Fruit fly (Drosophila melanogaster) whole organism, embryonic: ENCODE measurements around the gene Etfb.

ENCODE experiments used
- Aef1 ChIP-seq: fragments of 200-800 bp; sonication (Bioruptor generic); IDR thresholded peaks from 3 replicates; pipeline ENCODE4 v1.3.6; 2022; ENCODE audit warnings: missing biosample characterization, missing genetic modification characterization
- Asciz ChIP-seq: fragments of 200-800 bp; sonication (Bioruptor generic); optimal IDR thresholded peaks from 2 replicates; lab custom pipeline; 2017; ENCODE audit warnings: missing biosample characterization, mild to moderate bottlenecking, missing genetic modification characterization, missing genetic modification reagents
- B-H1 ChIP-seq: fragments of 200-800 bp; sonication (Bioruptor generic); IDR thresholded peaks from 3 replicates; pipeline ENCODE4 v1.3.6; 2022; ENCODE audit warnings: missing biosample characterization, missing genetic modification characterization
- CG10366 ChIP-seq: fragments of 200-800 bp; sonication (Bioruptor generic); IDR thresholded peaks from 2 replicates; pipeline ENCODE4 v1.3.6; 2022; ENCODE audit warnings: missing biosample characterization, missing genetic modification characterization
- CG11504 ChIP-seq: fragments of 200-800 bp; sonication (Bioruptor generic); optimal IDR thresholded peaks from 3 replicates; lab custom pipeline; 2019; ENCODE audit warnings: missing biosample characterization, mild to moderate bottlenecking, missing genetic modification characterization, moderate library complexity
- CG12071 ChIP-seq: fragments of 200-800 bp; sonication (Bioruptor generic); optimal IDR thresholded peaks from 3 replicates; lab custom pipeline; 2018; ENCODE audit warnings: missing biosample characterization, mild to moderate bottlenecking, missing genetic modification characterization
- CG13624 ChIP-seq: fragments of 200-800 bp; sonication (Bioruptor generic); optimal IDR thresholded peaks from 2 replicates; lab custom pipeline; 2016; ENCODE audit warnings: missing biosample characterization, missing genetic modification characterization
- CG15011 ChIP-seq: fragments of 200-800 bp; sonication (Bioruptor generic); optimal IDR thresholded peaks from 3 replicates; lab custom pipeline; 2018; ENCODE audit warnings: missing biosample characterization, mild to moderate bottlenecking, missing genetic modification characterization
- CG2678 ChIP-seq: fragments of 200-800 bp; sonication (Bioruptor generic); optimal IDR thresholded peaks from 3 replicates; lab custom pipeline; 2019; ENCODE audit warnings: missing biosample characterization, mild to moderate bottlenecking, missing genetic modification characterization, moderate library complexity
- CG32532 ChIP-seq: fragments of 200-800 bp; sonication (Bioruptor generic); IDR thresholded peaks from 2 replicates; pipeline ENCODE4 v1.3.6; 2022; ENCODE audit warnings: missing biosample characterization, missing genetic modification characterization
- CG3281 ChIP-seq: fragments of 200-800 bp; sonication (Bioruptor generic); optimal IDR thresholded peaks from 3 replicates; lab custom pipeline; 2017; ENCODE audit warnings: missing biosample characterization, mild to moderate bottlenecking, missing genetic modification characterization
- CG33213 ChIP-seq: fragments of 200-800 bp; sonication (Bioruptor generic); optimal IDR thresholded peaks from 3 replicates; lab custom pipeline; 2016; ENCODE audit warnings: missing biosample characterization, missing genetic modification characterization
- CG33557 ChIP-seq: fragments of 200-800 bp; sonication (Bioruptor generic); optimal IDR thresholded peaks from 2 replicates; lab custom pipeline; 2019; ENCODE audit warnings: missing biosample characterization, mild to moderate bottlenecking, missing genetic modification characterization, moderate library complexity
- CG34224 ChIP-seq: fragments of 200-800 bp; sonication (Bioruptor generic); IDR thresholded peaks from 3 replicates; pipeline ENCODE4 v1.3.6; 2022; ENCODE audit warnings: missing biosample characterization, missing genetic modification characterization; ENCODE audit not compliant: partially characterized antibody
- CG4617 ChIP-seq: fragments of 200-800 bp; sonication (Bioruptor generic); optimal IDR thresholded peaks from 3 replicates; lab custom pipeline; 2016; ENCODE audit warnings: missing biosample characterization, missing genetic modification characterization, borderline replicate concordance
- CG6689 ChIP-seq: fragments of 200-800 bp; sonication (Bioruptor generic); IDR thresholded peaks from 2 replicates; pipeline ENCODE4 v1.3.6; 2022; ENCODE audit warnings: missing biosample characterization, missing genetic modification characterization
- CG7745 ChIP-seq: fragments of 200-800 bp; sonication (Bioruptor generic); optimal IDR thresholded peaks from 2 replicates; lab custom pipeline; 2018; ENCODE audit warnings: missing biosample characterization, mild to moderate bottlenecking, missing genetic modification characterization, moderate library complexity
- CG9437 ChIP-seq: fragments of 200-800 bp; sonication (Bioruptor generic); optimal IDR thresholded peaks from 2 replicates; lab custom pipeline; 2018; ENCODE audit warnings: missing biosample characterization, mild to moderate bottlenecking, missing genetic modification characterization
- CG9932 ChIP-seq: fragments of 200-800 bp; sonication (Bioruptor generic); IDR thresholded peaks from 2 replicates; pipeline ENCODE4 v1.3.6; 2022; ENCODE audit warnings: missing biosample characterization, missing genetic modification characterization
- D ChIP-seq, 2 experiments: fragments of 200-800 bp in 1 of 2; fragments of >200 bp in 1 of 2; sonication (Bioruptor generic) in 1 of 2; optimal IDR thresholded peaks; 2 replicates in 1 of 2; 3 replicates in 1 of 2; lab custom pipeline; 2017; ENCODE audit warnings: mild to moderate bottlenecking in 1 of 2, missing biosample characterization in 1 of 2, missing genetic modification characterization in 1 of 2, missing genetic modification reagents in 1 of 2
- MBD-R2 ChIP-seq: fragments of 200-800 bp; sonication (Bioruptor generic); IDR thresholded peaks from 2 replicates; pipeline ENCODE4 v1.3.6; 2022; ENCODE audit warnings: missing biosample characterization, missing genetic modification characterization
- MTF-1 ChIP-seq: fragments of 200-800 bp; sonication (Bioruptor generic); optimal IDR thresholded peaks from 2 replicates; lab custom pipeline; 2018; ENCODE audit warnings: missing biosample characterization, mild to moderate bottlenecking, missing genetic modification characterization, borderline replicate concordance
- Meics ChIP-seq: fragments of 200-800 bp; sonication (Bioruptor generic); optimal IDR thresholded peaks from 2 replicates; lab custom pipeline; 2017; ENCODE audit warnings: missing biosample characterization, mild to moderate bottlenecking, missing genetic modification characterization
- NFAT ChIP-seq: fragments of 200-800 bp; sonication (Bioruptor generic); IDR thresholded peaks from 2 replicates; pipeline ENCODE4 v1.3.6; 2022; ENCODE audit warnings: missing biosample characterization, missing genetic modification characterization
- Rfx ChIP-seq: fragments of 200-800 bp; sonication (Bioruptor generic); IDR thresholded peaks from 2 replicates; pipeline ENCODE4 v1.3.6; 2022; ENCODE audit warnings: missing biosample characterization, missing genetic modification characterization
- Six4 ChIP-seq: fragments of 200-800 bp; sonication (Bioruptor generic); optimal IDR thresholded peaks from 2 replicates; lab custom pipeline; 2016; ENCODE audit warnings: missing biosample characterization, missing genetic modification characterization
- Trl ChIP-seq, 3 experiments: fragments of >200 bp in 2 of 3; fragments of 200-800 bp in 1 of 3; sonication (Bioruptor generic) in 1 of 3; optimal IDR thresholded peaks; 2 replicates in 1 of 3; 3 replicates in 2 of 3; lab custom pipeline; 2016 to 2017; ENCODE audit warnings: missing biosample characterization in 1 of 3, missing genetic modification characterization in 1 of 3
- corto ChIP-seq: fragments of 200-800 bp; sonication (Bioruptor generic); optimal IDR thresholded peaks from 2 replicates; lab custom pipeline; 2016; ENCODE audit warnings: missing biosample characterization, mild to moderate bottlenecking, missing genetic modification characterization, moderate library complexity
- dan ChIP-seq: fragments of 200-800 bp; sonication (Bioruptor generic); IDR thresholded peaks from 2 replicates; pipeline ENCODE4 v1.3.6; 2022; ENCODE audit warnings: missing biosample characterization, missing genetic modification characterization
- dati ChIP-seq: fragments of 200-800 bp; sonication (Bioruptor generic); IDR thresholded peaks from 2 replicates; pipeline ENCODE4 v1.3.6; 2022; ENCODE audit warnings: missing biosample characterization, missing genetic modification characterization
- exex ChIP-seq: fragments of 200-800 bp; sonication (Bioruptor generic); optimal IDR thresholded peaks from 4 replicates; lab custom pipeline; 2018; ENCODE audit warnings: missing biosample characterization, mild to moderate bottlenecking, missing genetic modification characterization, moderate library complexity
- gcm ChIP-seq: fragments of 200-800 bp; sonication (Bioruptor generic); optimal IDR thresholded peaks from 2 replicates; lab custom pipeline; 2019; ENCODE audit warnings: missing biosample characterization, mild to moderate bottlenecking, missing genetic modification characterization, moderate library complexity
- gem ChIP-seq: fragments of 200-800 bp; sonication (Bioruptor generic); optimal IDR thresholded peaks from 2 replicates; lab custom pipeline; 2019; ENCODE audit warnings: missing biosample characterization, mild to moderate bottlenecking, missing genetic modification characterization, moderate library complexity
- grau ChIP-seq: fragments of 200-800 bp; optimal IDR thresholded peaks from 3 replicates; lab custom pipeline; 2019; ENCODE audit warnings: missing biosample characterization, mild to moderate bottlenecking, missing genetic modification characterization, moderate library complexity
- ham ChIP-seq: fragments of 200-800 bp; sonication (Bioruptor generic); IDR thresholded peaks from 2 replicates; pipeline ENCODE4 v1.3.6; 2022; ENCODE audit warnings: missing biosample characterization, missing genetic modification characterization
- kay ChIP-seq: fragments of 200-800 bp; sonication (Bioruptor generic); optimal IDR thresholded peaks from 2 replicates; lab custom pipeline; 2016; ENCODE audit warnings: missing biosample characterization, missing genetic modification characterization
- mld ChIP-seq: fragments of 200-800 bp; sonication (Bioruptor generic); IDR thresholded peaks from 3 replicates; pipeline ENCODE4 v1.3.6; 2022; ENCODE audit warnings: missing biosample characterization, missing genetic modification characterization; ENCODE audit not compliant: partially characterized antibody
- pfk ChIP-seq: fragments of 200-800 bp; sonication (Bioruptor generic); optimal IDR thresholded peaks from 2 replicates; lab custom pipeline; 2018; ENCODE audit warnings: missing biosample characterization, mild to moderate bottlenecking, missing genetic modification characterization, moderate library complexity
- row ChIP-seq: fragments of 200-800 bp; sonication (Bioruptor generic); IDR thresholded peaks from 3 replicates; pipeline ENCODE4 v1.3.6; 2022; ENCODE audit warnings: missing biosample characterization, missing genetic modification characterization
- slbo ChIP-seq: fragments of 200-800 bp; sonication (Bioruptor generic); IDR thresholded peaks from 2 replicates; pipeline ENCODE4 v1.3.6; 2022; ENCODE audit warnings: missing biosample characterization, missing genetic modification characterization
- sob ChIP-seq: fragments of 200-800 bp; sonication (Bioruptor generic); IDR thresholded peaks from 2 replicates; pipeline ENCODE4 v1.3.6; 2022; ENCODE audit warnings: missing biosample characterization, missing genetic modification characterization
- vnd ChIP-seq: fragments of 200-800 bp; sonication (Bioruptor generic); IDR thresholded peaks from 3 replicates; pipeline ENCODE4 v1.3.6; 2022; ENCODE audit warnings: missing biosample characterization, missing genetic modification characterization; ENCODE audit not compliant: partially characterized antibody

Gene Etfb

DNA sequence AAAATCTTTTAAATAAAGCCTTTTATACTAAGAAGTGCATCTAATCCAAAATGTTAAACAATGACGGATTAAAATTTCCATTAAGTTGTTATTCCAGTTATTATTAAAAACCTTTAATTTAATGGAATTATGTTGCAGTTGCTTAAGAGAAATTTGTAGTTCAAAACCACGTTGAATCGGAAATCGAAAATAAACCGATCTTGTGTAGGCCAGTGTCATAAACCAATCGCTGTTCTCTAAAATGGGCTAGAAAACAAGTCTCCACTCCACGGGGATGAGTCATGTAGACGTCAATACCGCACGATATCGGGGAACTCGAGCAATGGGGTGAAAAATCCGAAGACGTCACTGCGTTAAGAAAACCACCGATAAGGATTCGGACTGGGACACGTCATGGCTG is 41.2 kb downstream of the Etfb start:
- no peak for TF ChIP-seq vnd (GFP tag; lab: Robert Waterston, UW)
- peak; percentile 55; the same call in 2 of the 3 replicates for TF ChIP-seq row (GFP tag; lab: Robert Waterston, UW)
- no peak for TF ChIP-seq CG13624 (GFP tag; lab: Kevin White, UChicago)
- no peak for TF ChIP-seq NFAT (GFP tag; lab: Robert Waterston, UW)
- no peak for TF ChIP-seq CG4617 (GFP tag; lab: Kevin White, UChicago)
- peak; percentile 40 for TF ChIP-seq kay
- TF ChIP-seq ham, result no peak
- TF ChIP-seq CG33213 (GFP tag; lab: Kevin White, UChicago), result no peak
- TF ChIP-seq MBD-R2 (GFP tag; lab: Robert Waterston, UW), result peak; percentile 16; the same call in 1 of the 2 replicates
- TF ChIP-seq CG10366 (GFP tag; lab: Robert Waterston, UW), result peak; percentile 7; the same call in 1 of the 2 replicates
- peak; percentile 47; the same call in 1 of the 2 replicates for TF ChIP-seq slbo (GFP tag; lab: Robert Waterston, UW)
- no peak for TF ChIP-seq pfk (GFP tag; lab: Kevin White, UChicago)
- TF ChIP-seq Rfx, result peak; percentile 25; the same call in 1 of the 2 replicates
- TF ChIP-seq grau, result peak; percentile 9
- TF ChIP-seq CG11504 (tag; lab: Kevin White, UChicago), result no peak
- no peak for TF ChIP-seq Asciz (GFP tag; lab: Kevin White, UChicago)
- peak; percentile 45 for TF ChIP-seq CG9932 (GFP tag; lab: Robert Waterston, UW)
- no peak for TF ChIP-seq sob (GFP tag; lab: Robert Waterston, UW)
- peak; percentile 26 for TF ChIP-seq gem

DNA sequence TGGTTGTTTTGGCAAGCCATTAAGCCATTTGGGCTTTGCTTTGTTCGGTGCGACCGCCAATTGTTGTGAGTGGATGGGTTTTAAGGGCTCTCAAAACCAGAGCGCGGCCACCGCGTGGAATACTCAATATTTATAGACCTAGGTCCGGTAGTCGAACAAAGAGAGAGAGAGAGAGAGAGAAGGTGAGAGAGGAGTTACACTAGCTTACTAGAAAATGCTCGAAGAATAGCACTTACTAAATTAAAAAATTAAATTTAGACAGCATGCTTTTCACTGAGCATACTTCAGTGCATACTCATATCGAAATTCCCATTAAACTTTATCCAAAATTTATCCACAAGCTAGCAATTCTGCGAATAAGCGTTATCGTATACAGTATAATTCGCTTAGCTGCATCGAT is 42.7 kb downstream of the Etfb start:
- TF ChIP-seq slbo (GFP tag; lab: Robert Waterston, UW), result no peak
- TF ChIP-seq CG33557 (GFP tag; lab: Kevin White, UChicago), result no peak
- peak; percentile 13 for TF ChIP-seq CG11504 (tag; lab: Kevin White, UChicago)
- peak; percentile 26 for TF ChIP-seq grau
- peak; percentile 28 to 57 for TF ChIP-seq Trl (optimal IDR thresholded peaks at IDR 0.05; lab: Kevin White, UChicago)
- no peak for TF ChIP-seq Trl (GFP tag; optimal IDR thresholded peaks at IDR 0.05; lab: Kevin White, UChicago)
- no peak for TF ChIP-seq B-H1 (GFP tag; lab: Robert Waterston, UW)
- TF ChIP-seq NFAT (GFP tag; lab: Robert Waterston, UW), result 0 out of 2 replicates have a peak, but pooled peaks have one; percentile 25
- TF ChIP-seq Aef1 (GFP tag; lab: Robert Waterston, UW), result no peak
- TF ChIP-seq Six4 (GFP tag; lab: Kevin White, UChicago), result no peak
- no peak for TF ChIP-seq exex (tag; lab: Kevin White, UChicago)
- TF ChIP-seq CG12071 (GFP tag; lab: Kevin White, UChicago), result no peak
- peak; percentile 50 for TF ChIP-seq row (GFP tag; lab: Robert Waterston, UW)
- no peak for TF ChIP-seq gcm (GFP tag; lab: Kevin White, UChicago)
- TF ChIP-seq gem, result peak; percentile 11
- TF ChIP-seq CG34224 (GFP tag; lab: Robert Waterston, UW), result no peak
- TF ChIP-seq MTF-1 (GFP tag; lab: Kevin White, UChicago), result no peak
- TF ChIP-seq D (optimal IDR thresholded peaks at IDR 0.05; lab: Kevin White, UChicago), result no peak
- no peak for TF ChIP-seq D (GFP tag; optimal IDR thresholded peaks at IDR 0.05; lab: Kevin White, UChicago)
- TF ChIP-seq CG9437 (GFP tag; lab: Kevin White, UChicago), result no peak
- no peak for TF ChIP-seq dan (GFP tag; lab: Robert Waterston, UW)
- TF ChIP-seq dati (GFP tag; lab: Robert Waterston, UW), result no peak
- TF ChIP-seq Rfx, result peak; percentile 21; the same call in 1 of the 2 replicates
- no peak for TF ChIP-seq corto
- TF ChIP-seq CG6689, result no peak
- TF ChIP-seq mld (GFP tag; lab: Robert Waterston, UW), result no peak
- TF ChIP-seq CG7745 (tag; lab: Kevin White, UChicago), result no peak
- peak; percentile 1 for TF ChIP-seq Meics (GFP tag; lab: Kevin White, UChicago)
- TF ChIP-seq CG32532 (GFP tag; lab: Robert Waterston, UW), result peak; percentile 49; the same call in 1 of the 2 replicates
- TF ChIP-seq CG3281 (GFP tag; lab: Kevin White, UChicago), result no peak
- TF ChIP-seq CG2678 (tag; lab: Kevin White, UChicago), result peak; percentile 6
- no peak for TF ChIP-seq CG15011
